Worm (Caenorhabditis elegans) whole organism, midembryonic: ENCODE measurements around the gene F41B4.2.

ENCODE experiments used
- T22C8.4 ChIP-seq: fragments of 200-800 bp; sonication (Bioruptor generic); IDR thresholded peaks from 2 replicates; pipeline ENCODE4 v1.3.6; 2022; ENCODE audit warnings: missing genetic modification characterization, missing compliant biosample characterization
- flt-1 ChIP-seq: fragments of 200-800 bp; sonication (Bioruptor generic); IDR thresholded peaks from 2 replicates; pipeline ENCODE4 v1.3.6; 2022; ENCODE audit warnings: missing genetic modification characterization, missing compliant biosample characterization
- ref-1 ChIP-seq: fragments of 200-800 bp; sonication (Bioruptor generic); conservative IDR thresholded peaks from 2 replicates; pipeline ENCODE4 v1.3.6; 2022; ENCODE audit warnings: missing genetic modification reagents, missing genetic modification characterization, missing compliant biosample characterization

DNA sequence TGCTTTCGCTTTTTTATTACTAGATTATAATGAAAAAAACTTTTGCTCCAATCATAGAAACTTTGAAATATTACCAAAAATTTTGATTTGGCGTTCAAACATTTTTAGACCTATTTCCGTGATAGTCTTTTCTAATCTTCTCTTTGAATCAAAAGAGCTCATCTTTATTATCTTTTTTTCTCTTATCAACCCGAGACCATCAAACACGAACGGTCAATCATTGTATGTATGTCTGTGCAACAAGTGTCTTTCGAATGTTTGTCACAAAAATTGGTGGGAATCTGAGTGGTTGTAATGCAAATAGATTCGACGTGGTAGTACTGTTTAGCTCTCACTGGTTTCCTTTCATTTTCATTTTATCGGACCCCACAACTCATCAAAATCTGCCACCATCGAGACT, 35.3 kb downstream of the F41B4.2 start, which contains the start of gene M03A8.3:
- TF ChIP-seq T22C8.4 (GFP tag; lab: Robert Waterston, UW) (no peak), ref-1 (GFP tag; lab: Robert Waterston, UW) (no peak), flt-1 (GFP tag; lab: Robert Waterston, UW) (no peak)
